Worm (Caenorhabditis elegans): ENCODE measurements around the gene try-3.
A peak's percentile ranks its signal among the peaks of the same experiment; 100 is the strongest.

Gene try-3

ce11 chrIV:6548609-6549008 is 8.3 kb upstream of the try-3 start, which contains the start of gene fan-1 (continued):
- TF ChIP-seq nhr-12 (tag; optimal IDR thresholded peaks at IDR 0.05) (no peak), isw-1 (GFP tag; IDR thresholded peaks at IDR 0.05) (peak; percentile 55), lin-14 (GFP tag; optimal IDR thresholded peaks at IDR 0.05) (peak; percentile 62), C16A3.4 (tag; optimal IDR thresholded peaks at IDR 0.05) (peak; percentile 48), sox-4 (tag; optimal IDR thresholded peaks at IDR 0.05) (peak; percentile 52), F16B12.6 (tag; optimal IDR thresholded peaks at IDR 0.05) (peak; percentile 40), unc-62 (GFP tag; optimal IDR thresholded peaks at IDR 0.05) (no peak), ama-1 (optimal IDR thresholded peaks at IDR 0.05) (no peak), unc-130 (tag; optimal IDR thresholded peaks at IDR 0.05) (peak; percentile 57), nhr-19 (GFP tag; conservative IDR thresholded peaks at IDR 0.05) (peak; percentile 47), lsy-2 (tag; optimal IDR thresholded peaks at IDR 0.05) (peak; percentile 71 to 87), grh-1 (GFP tag; IDR thresholded peaks at IDR 0.05) (no peak), nhr-90 (tag; optimal IDR thresholded peaks at IDR 0.05; ENCODE audit: poor library complexity) (peak; percentile 31), C04F5.9 (tag; optimal IDR thresholded peaks at IDR 0.05) (no peak), ceh-88 (GFP tag; IDR thresholded peaks at IDR 0.05) (no peak), snpc-4 (tag; optimal IDR thresholded peaks at IDR 0.05) (peak; percentile 6), swsn-7 (tag; optimal IDR thresholded peaks at IDR 0.05) (peak; percentile 63), lin-39 (tag; optimal IDR thresholded peaks at IDR 0.05) (peak; percentile 0), rnt-1 (tag; optimal IDR thresholded peaks at IDR 0.05) (peak; percentile 71), lin-13 (GFP tag; optimal IDR thresholded peaks at IDR 0.05) (peak; percentile 63), mep-1 (tag; optimal IDR thresholded peaks at IDR 0.05) (peak; percentile 73), ceh-82 (tag; optimal IDR thresholded peaks at IDR 0.05) (peak; percentile 43 to 74 (median 49)), aly-2 (tag; optimal IDR thresholded peaks at IDR 0.05) (peak; percentile 14), Y116A8C.19 (tag; optimal IDR thresholded peaks at IDR 0.05; ENCODE audit: borderline replicate concordance) (no peak), fkh-8 (tag; optimal IDR thresholded peaks at IDR 0.05) (peak; percentile 43), egl-13 (tag; optimal IDR thresholded peaks at IDR 0.05) (peak; percentile 26), mdl-1 (tag; optimal IDR thresholded peaks at IDR 0.05) (peak in 1 of 2 experiments; percentile 39), fkh-10 (GFP tag; optimal IDR thresholded peaks at IDR 0.05) (no peak), blmp-1 (tag; optimal IDR thresholded peaks at IDR 0.05) (peak; percentile 42), lin-15B (tag; optimal IDR thresholded peaks at IDR 0.05) (peak; percentile 55), aha-1 (tag; optimal IDR thresholded peaks at IDR 0.05) (no peak), nhr-77 (tag; optimal IDR thresholded peaks at IDR 0.05) (peak; percentile 2), ceh-90 (tag; optimal IDR thresholded peaks at IDR 0.05) (no peak), snu-23 (GFP tag; optimal IDR thresholded peaks at IDR 0.05) (peak; percentile 74), alr-1 (tag; optimal IDR thresholded peaks at IDR 0.05; ENCODE audit: borderline replicate concordance) (no peak), nhr-28 (tag; optimal IDR thresholded peaks at IDR 0.05) (no peak), nhr-71 (tag; optimal IDR thresholded peaks at IDR 0.05) (peak; percentile 83)

ce11 chrIV:6552036-6552435 is 4.9 kb upstream of the try-3 start:
- TF ChIP-seq mdl-1 (tag; optimal IDR thresholded peaks at IDR 0.05), result no peak
- no peak for TF ChIP-seq nhr-76 (tag; optimal IDR thresholded peaks at IDR 0.05)
- TF ChIP-seq nhr-71 (tag; optimal IDR thresholded peaks at IDR 0.05), result no peak
- TF ChIP-seq sup-37 (GFP tag; optimal IDR thresholded peaks at IDR 0.05), result no peak
- TF ChIP-seq unc-30 (tag; optimal IDR thresholded peaks at IDR 0.05), result no peak
- TF ChIP-seq egl-27 (tag; optimal IDR thresholded peaks at IDR 0.05), result no peak
- TF ChIP-seq elt-2 (tag; optimal IDR thresholded peaks at IDR 0.05), result peak; percentile 24
- no peak for TF ChIP-seq alr-1 (tag; optimal IDR thresholded peaks at IDR 0.05; ENCODE audit: borderline replicate concordance)
- TF ChIP-seq ceh-88 (GFP tag; IDR thresholded peaks at IDR 0.05), result no peak
- TF ChIP-seq efl-1 (optimal IDR thresholded peaks at IDR 0.05), result no peak
- TF ChIP-seq efl-1 (GFP tag; optimal IDR thresholded peaks at IDR 0.05 in 1 of 2), result peak in 1 of 2 experiments; percentile 90
- no peak for TF ChIP-seq ceh-8 (GFP tag; optimal IDR thresholded peaks at IDR 0.05)
- TF ChIP-seq jun-1 (tag; optimal IDR thresholded peaks at IDR 0.05), result no peak
